Worm (Caenorhabditis elegans) whole organism, young adult: Measurements from ENCODE around the gene cht-3.

Source experiments
- B0336.3 ChIP-seq: fragments of 200-800 bp; sonication (Bioruptor generic); IDR thresholded peaks from 2 replicates; pipeline ENCODE4 v1.3.6; 2022; ENCODE audit warnings: missing genetic modification characterization, missing compliant biosample characterization
- C06A6.2 ChIP-seq: fragments of 200-800 bp; sonication (Bioruptor generic); conservative IDR thresholded peaks from 2 replicates; pipeline ENCODE4 v1.3.6; 2022; ENCODE audit warnings: missing genetic modification characterization, missing compliant biosample characterization
- F57A8.1 ChIP-seq: fragments of 200-800 bp; sonication (Bioruptor generic); optimal IDR thresholded peaks from 2 replicates; lab custom pipeline; 2018; ENCODE audit warnings: mild to moderate bottlenecking, missing genetic modification characterization, moderate library complexity, missing compliant biosample characterization
- K12H6.12 ChIP-seq: fragments of 200-800 bp; sonication (Bioruptor generic); optimal IDR thresholded peaks from 2 replicates; lab custom pipeline; 2018; ENCODE audit warnings: mild to moderate bottlenecking, missing genetic modification characterization, missing compliant biosample characterization
- T07F8.4 ChIP-seq: sonication (generic microtip); optimal IDR thresholded peaks from 2 replicates; lab custom pipeline; 2016; ENCODE audit warnings: mild to moderate bottlenecking, missing genetic modification characterization, moderate library complexity, missing compliant biosample characterization
- aptf-2 ChIP-seq: fragments of 200-800 bp; sonication (Bioruptor generic); conservative IDR thresholded peaks from 2 replicates; pipeline ENCODE4 v1.3.6; 2022; ENCODE audit warnings: missing genetic modification reagents, missing genetic modification characterization, missing compliant biosample characterization
- attf-5 ChIP-seq: fragments of 200-800 bp; sonication (Bioruptor generic); optimal IDR thresholded peaks from 2 replicates; lab custom pipeline; 2018; ENCODE audit warnings: mild to moderate bottlenecking, missing genetic modification characterization, missing compliant biosample characterization
- attf-6 ChIP-seq: fragments of 200-800 bp; sonication (Bioruptor generic); IDR thresholded peaks from 2 replicates; pipeline ENCODE4 v1.3.6; 2022; ENCODE audit warnings: missing genetic modification reagents, missing genetic modification characterization, missing compliant biosample characterization
- ccch-3 ChIP-seq: fragments of 200-800 bp; sonication (Bioruptor generic); optimal IDR thresholded peaks from 2 replicates; lab custom pipeline; 2018; ENCODE audit warnings: mild to moderate bottlenecking, missing genetic modification characterization, missing compliant biosample characterization
- cebp-1 ChIP-seq, 2 experiments: fragments of 200-800 bp in 1 of 2; sonication (Bioruptor generic) in 1 of 2; sonication (generic microtip) in 1 of 2; IDR thresholded peaks in 1 of 2; optimal IDR thresholded peaks in 1 of 2; 2 replicates each; pipeline versions ENCODE4 v1.3.6 to Lab custom; 2017 to 2022; ENCODE audit warnings: missing compliant biosample characterization in 2 of 2, missing genetic modification characterization in 2 of 2, mild to moderate bottlenecking in 1 of 2, missing genetic modification reagents in 1 of 2, moderate library complexity in 1 of 2
- cebp-2 ChIP-seq: fragments of 200-800 bp; sonication (Bioruptor generic); IDR thresholded peaks from 2 replicates; pipeline ENCODE4 v1.3.6; 2022; ENCODE audit warnings: missing genetic modification characterization, missing compliant biosample characterization
- ceh-100 ChIP-seq: fragments of 200-800 bp; sonication (Bioruptor generic); IDR thresholded peaks from 2 replicates; pipeline ENCODE4 v1.3.6; 2022; ENCODE audit warnings: missing genetic modification reagents, missing genetic modification characterization, missing compliant biosample characterization
- dox-1 ChIP-seq: fragments of 200-800 bp; sonication (Bioruptor generic); IDR thresholded peaks from 2 replicates; pipeline ENCODE4 v1.3.6; 2022; ENCODE audit warnings: missing genetic modification reagents, missing genetic modification characterization, missing compliant biosample characterization
- dpff-1 ChIP-seq: sonication (generic microtip); optimal IDR thresholded peaks from 2 replicates; lab custom pipeline; 2017; ENCODE audit warnings: mild to moderate bottlenecking, missing genetic modification characterization, missing compliant biosample characterization
- dpl-1 ChIP-seq: fragments of 150-350 bp; optimal IDR thresholded peaks from 2 replicates; lab custom pipeline; 2014; ENCODE audit warnings: missing biosample characterization, missing genetic modification reagents, missing genetic modification characterization
- efl-1 ChIP-seq: fragments of 150-350 bp; optimal IDR thresholded peaks from 2 replicates; lab custom pipeline; 2014; ENCODE audit warnings: missing biosample characterization, missing genetic modification reagents, missing genetic modification characterization
- ekl-4 ChIP-seq: fragments of 200-800 bp; sonication (Bioruptor generic); IDR thresholded peaks from 2 replicates; pipeline ENCODE4 v1.3.6; 2022; ENCODE audit warnings: missing genetic modification reagents, missing genetic modification characterization, missing compliant biosample characterization
- ets-4 ChIP-seq: fragments of 200-800 bp; sonication (Bioruptor generic); optimal IDR thresholded peaks from 2 replicates; lab custom pipeline; 2018; ENCODE audit warnings: mild to moderate bottlenecking, missing genetic modification characterization, missing compliant biosample characterization
- hlh-12 ChIP-seq: sonication (generic microtip); optimal IDR thresholded peaks from 2 replicates; lab custom pipeline; 2016; ENCODE audit warnings: missing genetic modification characterization, missing compliant biosample characterization
- hlh-26 ChIP-seq: fragments of 200-800 bp; sonication (Bioruptor generic); conservative IDR thresholded peaks from 2 replicates; pipeline ENCODE4 v1.3.6; 2022; ENCODE audit warnings: missing genetic modification reagents, missing genetic modification characterization, missing compliant biosample characterization
- hmg-1.2 ChIP-seq: fragments of 200-800 bp; sonication (Bioruptor generic); IDR thresholded peaks from 2 replicates; pipeline ENCODE4 v1.3.6; 2022; ENCODE audit warnings: missing genetic modification reagents, missing genetic modification characterization, missing compliant biosample characterization
- lag-1 ChIP-seq: fragments of 200-800 bp; sonication (Bioruptor generic); IDR thresholded peaks from 2 replicates; pipeline ENCODE4 v1.3.6; 2022; ENCODE audit warnings: missing genetic modification reagents, missing genetic modification characterization, missing compliant biosample characterization
- let-526 ChIP-seq: fragments of 200-800 bp; sonication (Bioruptor generic); IDR thresholded peaks from 2 replicates; pipeline ENCODE4 v1.3.6; 2022; ENCODE audit warnings: missing genetic modification reagents, missing genetic modification characterization, missing compliant biosample characterization
- lin-26 ChIP-seq: fragments of 200-800 bp; sonication (Bioruptor generic); IDR thresholded peaks from 2 replicates; pipeline ENCODE4 v1.3.6; 2022; ENCODE audit warnings: missing genetic modification reagents, missing genetic modification characterization, missing compliant biosample characterization
- lin-35 ChIP-seq, 3 experiments: fragments of 150-350 bp in 2 of 3; sonication (generic microtip) in 1 of 3; optimal IDR thresholded peaks; 2 replicates each; lab custom pipeline; 2014 to 2018; ENCODE audit warnings: missing biosample characterization in 3 of 3, missing genetic modification characterization in 3 of 3, missing genetic modification reagents in 3 of 3
- lin-40 ChIP-seq: sonication (generic microtip); optimal IDR thresholded peaks from 2 replicates; lab custom pipeline; 2016; ENCODE audit warnings: missing genetic modification characterization, mild to moderate bottlenecking, missing compliant biosample characterization, missing genotype, missing genetic modification reagents
- lir-1 ChIP-seq: fragments of 200-800 bp; sonication (Bioruptor generic); conservative IDR thresholded peaks from 2 replicates; pipeline ENCODE4 v1.3.6; 2022; ENCODE audit warnings: missing genetic modification reagents, missing genetic modification characterization, missing compliant biosample characterization
- madf-3 ChIP-seq: fragments of 200-800 bp; sonication (Bioruptor generic); IDR thresholded peaks from 2 replicates; pipeline ENCODE4 v1.3.6; 2022; ENCODE audit warnings: missing genetic modification reagents, missing genetic modification characterization, missing compliant biosample characterization
- madf-6 ChIP-seq: fragments of 200-800 bp; sonication (Bioruptor generic); IDR thresholded peaks from 2 replicates; pipeline ENCODE4 v1.3.6; 2022; ENCODE audit warnings: missing genetic modification reagents, missing genetic modification characterization, missing compliant biosample characterization
- madf-8 ChIP-seq: fragments of 200-800 bp; sonication (Bioruptor generic); conservative IDR thresholded peaks from 2 replicates; pipeline ENCODE4 v1.3.6; 2022; ENCODE audit warnings: missing genetic modification reagents, missing genetic modification characterization, missing compliant biosample characterization
- mes-4 ChIP-seq: sonication (generic microtip); optimal IDR thresholded peaks from 2 replicates; lab custom pipeline; 2016; ENCODE audit warnings: missing genotype, missing genetic modification characterization, missing compliant biosample characterization
- nhr-120 ChIP-seq: fragments of 200-800 bp; sonication (Bioruptor generic); IDR thresholded peaks from 2 replicates; pipeline ENCODE4 v1.3.6; 2022; ENCODE audit warnings: missing genetic modification characterization, missing compliant biosample characterization
- nhr-27 ChIP-seq: fragments of 200-800 bp; sonication (Bioruptor generic); optimal IDR thresholded peaks from 2 replicates; lab custom pipeline; 2018; ENCODE audit warnings: mild to moderate bottlenecking, missing genetic modification characterization, moderate library complexity, missing compliant biosample characterization
- pha-4 ChIP-seq: fragments of 150-350 bp; sonication (generic microtip); optimal IDR thresholded peaks from 2 replicates; lab custom pipeline; 2014; ENCODE audit warnings: missing biosample characterization, missing genetic modification reagents, missing genetic modification characterization
- sdz-38 ChIP-seq: sonication (generic microtip); optimal IDR thresholded peaks from 2 replicates; lab custom pipeline; 2016; ENCODE audit warnings: missing genotype, missing genetic modification characterization, missing compliant biosample characterization
- snpc-3.4 ChIP-seq: sonication (generic microtip); optimal IDR thresholded peaks from 2 replicates; lab custom pipeline; 2017; ENCODE audit warnings: missing genetic modification characterization, mild to moderate bottlenecking, missing compliant biosample characterization, antibody characterized with exemption, moderate library complexity, missing genotype, missing genetic modification reagents
- somi-1 ChIP-seq: fragments of 200-800 bp; sonication (Bioruptor generic); optimal IDR thresholded peaks from 2 replicates; lab custom pipeline; 2018; ENCODE audit warnings: mild to moderate bottlenecking, missing genetic modification characterization, missing compliant biosample characterization
- tlf-1 ChIP-seq: fragments of 200-800 bp; sonication (Bioruptor generic); optimal IDR thresholded peaks from 2 replicates; lab custom pipeline; 2018; ENCODE audit warnings: mild to moderate bottlenecking, missing genetic modification characterization, missing compliant biosample characterization
- unc-130 ChIP-seq: sonication (generic microtip); optimal IDR thresholded peaks from 2 replicates; lab custom pipeline; 2016; ENCODE audit warnings: missing genetic modification reagents, missing genetic modification characterization, missing compliant biosample characterization
- xnd-1 ChIP-seq: sonication (generic microtip); optimal IDR thresholded peaks from 2 replicates; lab custom pipeline; 2016; ENCODE audit warnings: missing genotype, missing genetic modification reagents, missing genetic modification characterization, missing compliant biosample characterization

cht-3 gene

ce11 chrIV:7022227-7022626 is 18.8 kb downstream of the cht-3 start:
- TF ChIP-seq let-526 (GFP tag; lab: Robert Waterston, UW) (no peak), madf-8 (GFP tag; lab: Robert Waterston, UW) (no peak), tlf-1 (no peak), ceh-100 (GFP tag; lab: Robert Waterston, UW) (no peak), dpl-1 (GFP tag; lab: Kevin White, UChicago) (no peak), pha-4 (tag; lab: Kevin White, UChicago) (no peak), nhr-120 (GFP tag; lab: Robert Waterston, UW) (no peak), cebp-2 (GFP tag; lab: Robert Waterston, UW) (no peak), somi-1 (GFP tag; lab: Kevin White, UChicago) (no peak), F57A8.1 (no peak), T07F8.4 (tag; lab: Kevin White, UChicago) (no peak), lag-1 (no peak), aptf-2 (no peak), K12H6.12 (tag; lab: Kevin White, UChicago) (no peak), attf-6 (GFP tag; lab: Robert Waterston, UW) (no peak), ets-4 (GFP tag; lab: Kevin White, UChicago) (no peak)

DNA sequence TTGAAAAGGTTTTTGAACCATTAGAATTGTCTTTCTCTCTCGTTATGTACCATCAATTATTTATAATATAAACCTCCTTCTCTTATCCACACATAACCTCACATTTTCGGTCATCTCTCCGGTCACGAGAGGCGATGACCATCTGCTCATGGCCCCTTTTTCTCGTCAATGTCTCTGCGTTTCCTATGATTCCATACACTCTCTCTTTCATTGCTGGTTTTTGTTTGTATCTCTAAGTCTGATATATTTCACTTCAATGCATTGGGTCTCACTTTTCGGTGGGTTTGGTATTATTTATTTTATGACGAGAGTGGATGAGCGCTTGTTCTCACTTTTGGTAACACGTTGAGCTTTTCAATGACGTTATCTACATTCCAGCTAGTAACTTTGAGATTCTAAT is 19.6 kb downstream of the cht-3 start:
- TF ChIP-seq unc-130 (no peak), sdz-38 (no peak), attf-5 (GFP tag; lab: Kevin White, UChicago) (peak; percentile 32), ccch-3 (GFP tag; lab: Kevin White, UChicago) (no peak), hlh-12 (tag; lab: Kevin White, UChicago) (no peak), lin-26 (GFP tag; lab: Robert Waterston, UW) (no peak), ekl-4 (GFP tag; lab: Robert Waterston, UW) (peak; percentile 46; the same call in 1 of the 2 replicates), madf-6 (GFP tag; lab: Robert Waterston, UW) (no peak), lir-1 (GFP tag; lab: Robert Waterston, UW) (no peak), lin-40 (tag; lab: Kevin White, UChicago) (peak; percentile 11), lin-35 (GFP tag; optimal IDR thresholded peaks at IDR 0.05; lab: Kevin White, UChicago) (peak in 1 of 3 experiments; percentile 17), hmg-1.2 (peak; percentile 85), T07F8.4 (tag; lab: Kevin White, UChicago) (no peak), cebp-1 (GFP tag; IDR thresholded peaks at IDR 0.05; lab: Robert Waterston, UW) (no peak), cebp-1 (tag; optimal IDR thresholded peaks at IDR 0.05; lab: Kevin White, UChicago) (peak; percentile 39), snpc-3.4 (tag; lab: Kevin White, UChicago) (no peak)

- no peak for TF ChIP-seq nhr-27 (tag; lab: Kevin White, UChicago)
- no peak for TF ChIP-seq lin-35 (GFP tag; optimal IDR thresholded peaks at IDR 0.05; lab: Kevin White, UChicago)
- no peak for TF ChIP-seq madf-3 (GFP tag; lab: Robert Waterston, UW)
- TF ChIP-seq xnd-1 (tag; lab: Kevin White, UChicago): no peak
- no peak for TF ChIP-seq C06A6.2
- TF ChIP-seq hmg-1.2: no peak
- TF ChIP-seq hlh-12 (tag; lab: Kevin White, UChicago): no peak
- no peak for TF ChIP-seq hlh-26
- TF ChIP-seq dox-1 (GFP tag; lab: Robert Waterston, UW): no peak
- TF ChIP-seq B0336.3 (GFP tag; lab: Robert Waterston, UW): no peak
- TF ChIP-seq mes-4 (tag; lab: Kevin White, UChicago): no peak
- TF ChIP-seq dpff-1 (tag; lab: Kevin White, UChicago): no peak
- TF ChIP-seq cebp-1 (GFP tag; IDR thresholded peaks at IDR 0.05; lab: Robert Waterston, UW): no peak
- no peak for TF ChIP-seq cebp-1 (tag; optimal IDR thresholded peaks at IDR 0.05; lab: Kevin White, UChicago)
- TF ChIP-seq efl-1 (GFP tag; lab: Kevin White, UChicago): no peak
- TF ChIP-seq ceh-100 (GFP tag; lab: Robert Waterston, UW): no peak
- TF ChIP-seq nhr-120 (GFP tag; lab: Robert Waterston, UW): no peak
Measured at ce11 chrIV:7023858-7024257, 20.4 kb downstream of the cht-3 start, which contains the start of gene adah-1. adah-1 (plus strand) TSS chrIV:7024211.
